Worm (Caenorhabditis elegans): Measurements from ENCODE around the gene T13F2.4.

DNA sequence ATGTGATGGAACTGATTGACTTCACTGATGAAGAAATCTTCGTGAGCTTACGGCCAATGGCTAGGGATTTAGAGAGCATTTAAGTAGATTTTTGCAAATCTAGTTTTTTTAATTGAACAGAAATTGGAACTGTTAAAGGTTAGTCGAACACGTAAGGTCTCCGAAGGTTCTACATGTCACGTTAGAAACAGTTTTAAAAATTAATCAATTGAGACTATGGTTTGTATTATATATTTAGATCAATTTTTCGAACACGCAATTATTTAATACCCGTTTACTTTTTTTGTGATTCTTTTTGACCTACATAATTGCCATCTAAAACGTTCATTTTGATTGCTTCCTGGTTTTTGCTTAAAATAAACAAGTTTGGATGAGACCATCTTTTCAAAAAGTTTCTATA, 44.7 kb upstream of the T13F2.4 start, which contains the start of gene C28D4.4:
- TF ChIP-seq lsy-2 (tag; optimal IDR thresholded peaks at IDR 0.05) (no peak), cnd-1 (tag; optimal IDR thresholded peaks at IDR 0.05) (no peak), tbx-8 (GFP tag; optimal IDR thresholded peaks at IDR 0.05) (no peak), ztf-11 (tag; optimal IDR thresholded peaks at IDR 0.05) (no peak), nhr-237 (tag; optimal IDR thresholded peaks at IDR 0.05) (no peak), unc-39 (tag; optimal IDR thresholded peaks at IDR 0.05) (no peak), blmp-1 (tag; optimal IDR thresholded peaks at IDR 0.05) (no peak), elt-3 (tag; optimal IDR thresholded peaks at IDR 0.05) (no peak), pha-4 (tag; optimal IDR thresholded peaks at IDR 0.05) (no peak), elt-1 (tag; optimal IDR thresholded peaks at IDR 0.05; ENCODE audit: borderline replicate concordance, insufficient read depth) (no peak), lin-13 (tag; optimal IDR thresholded peaks at IDR 0.05) (no peak), M03D4.4 (tag; optimal IDR thresholded peaks at IDR 0.05) (no peak)

Data from whole organism, mixed stage, embryonic.